Worm (Caenorhabditis elegans) whole organism, young adult: ENCODE data around the gene lpin-1.

Experiments used
- B0019.2 ChIP-seq: fragments of 200-800 bp; sonication (Bioruptor generic); conservative IDR thresholded peaks from 2 replicates; pipeline ENCODE4 v1.3.6; 2022; ENCODE audit warnings: missing genetic modification reagents, missing genetic modification characterization, missing compliant biosample characterization
- C06A6.2 ChIP-seq: fragments of 200-800 bp; sonication (Bioruptor generic); conservative IDR thresholded peaks from 2 replicates; pipeline ENCODE4 v1.3.6; 2022; ENCODE audit warnings: missing genetic modification characterization, missing compliant biosample characterization
- D2030.7 ChIP-seq: fragments of 200-800 bp; sonication (Bioruptor generic); IDR thresholded peaks from 2 replicates; pipeline ENCODE4 v1.3.6; 2022; ENCODE audit warnings: missing genetic modification reagents, missing genetic modification characterization, missing compliant biosample characterization
- F33H1.4 ChIP-seq: fragments of 200-800 bp; sonication (Bioruptor generic); IDR thresholded peaks from 2 replicates; pipeline ENCODE4 v1.3.6; 2022; ENCODE audit warnings: missing genetic modification reagents, missing genetic modification characterization, missing compliant biosample characterization
- F37B4.10 ChIP-seq: fragments of 200-800 bp; sonication (Bioruptor generic); IDR thresholded peaks from 2 replicates; pipeline ENCODE4 v1.3.6; 2022; ENCODE audit warnings: missing genetic modification characterization, missing compliant biosample characterization
- F52B5.7 ChIP-seq: sonication (generic microtip); optimal IDR thresholded peaks from 2 replicates; lab custom pipeline; 2016; ENCODE audit warnings: mild to moderate bottlenecking, missing genetic modification characterization, missing compliant biosample characterization
- F55B11.4 ChIP-seq: sonication (generic microtip); optimal IDR thresholded peaks from 2 replicates; lab custom pipeline; 2016; ENCODE audit warnings: missing compliant biosample characterization, missing genetic modification characterization, borderline replicate concordance; ENCODE audit not compliant: insufficient read depth
- K11D2.4 ChIP-seq: fragments of 200-800 bp; sonication (Bioruptor generic); IDR thresholded peaks from 2 replicates; pipeline ENCODE4 v1.3.6; 2022; ENCODE audit warnings: missing genetic modification reagents, missing genetic modification characterization, missing compliant biosample characterization
- Y67H2A.10 ChIP-seq: fragments of 200-800 bp; sonication (Bioruptor generic); conservative IDR thresholded peaks from 2 replicates; pipeline ENCODE4 v1.3.6; 2022; ENCODE audit warnings: missing genetic modification reagents, missing genetic modification characterization, missing compliant biosample characterization
- Y79H2A.3 ChIP-seq: fragments of 200-800 bp; sonication (Bioruptor generic); conservative IDR thresholded peaks from 2 replicates; pipeline ENCODE4 v1.3.6; 2022; ENCODE audit warnings: missing genetic modification reagents, missing genetic modification characterization, missing compliant biosample characterization
- Y95B8A.8 ChIP-seq: fragments of 200-800 bp; sonication (Bioruptor generic); IDR thresholded peaks from 2 replicates; pipeline ENCODE4 v1.3.6; 2022; ENCODE audit warnings: missing genetic modification reagents, missing genetic modification characterization, missing compliant biosample characterization
- akir-1 ChIP-seq: fragments of 200-800 bp; sonication (Bioruptor generic); optimal IDR thresholded peaks from 2 replicates; lab custom pipeline; 2018; ENCODE audit warnings: mild to moderate bottlenecking, missing genetic modification characterization, moderate library complexity, missing compliant biosample characterization
- aptf-2 ChIP-seq: fragments of 200-800 bp; sonication (Bioruptor generic); conservative IDR thresholded peaks from 2 replicates; pipeline ENCODE4 v1.3.6; 2022; ENCODE audit warnings: missing genetic modification reagents, missing genetic modification characterization, missing compliant biosample characterization
- attf-3 ChIP-seq: fragments of 200-800 bp; sonication (Bioruptor generic); conservative IDR thresholded peaks from 2 replicates; pipeline ENCODE4 v1.3.6; 2022; ENCODE audit warnings: missing genetic modification reagents, missing genetic modification characterization, missing compliant biosample characterization
- attf-5 ChIP-seq: fragments of 200-800 bp; sonication (Bioruptor generic); optimal IDR thresholded peaks from 2 replicates; lab custom pipeline; 2018; ENCODE audit warnings: mild to moderate bottlenecking, missing genetic modification characterization, missing compliant biosample characterization
- ccch-3 ChIP-seq: fragments of 200-800 bp; sonication (Bioruptor generic); optimal IDR thresholded peaks from 2 replicates; lab custom pipeline; 2018; ENCODE audit warnings: mild to moderate bottlenecking, missing genetic modification characterization, missing compliant biosample characterization
- cebp-1 ChIP-seq, 2 experiments: fragments of 200-800 bp in 1 of 2; sonication (Bioruptor generic) in 1 of 2; sonication (generic microtip) in 1 of 2; IDR thresholded peaks in 1 of 2; optimal IDR thresholded peaks in 1 of 2; 2 replicates each; pipeline versions ENCODE4 v1.3.6 to Lab custom; 2017 to 2022; ENCODE audit warnings: missing compliant biosample characterization in 2 of 2, missing genetic modification characterization in 2 of 2, mild to moderate bottlenecking in 1 of 2, missing genetic modification reagents in 1 of 2, moderate library complexity in 1 of 2
- cebp-2 ChIP-seq: fragments of 200-800 bp; sonication (Bioruptor generic); IDR thresholded peaks from 2 replicates; pipeline ENCODE4 v1.3.6; 2022; ENCODE audit warnings: missing genetic modification characterization, missing compliant biosample characterization
- ceh-58 ChIP-seq: fragments of 200-800 bp; sonication (Bioruptor generic); IDR thresholded peaks from 2 replicates; pipeline ENCODE4 v1.3.6; 2022; ENCODE audit warnings: missing genetic modification characterization, missing compliant biosample characterization
- ceh-79 ChIP-seq: sonication (generic microtip); optimal IDR thresholded peaks from 2 replicates; lab custom pipeline; 2017; ENCODE audit warnings: mild to moderate bottlenecking, missing genetic modification characterization, missing compliant biosample characterization
- ceh-91 ChIP-seq: fragments of 200-800 bp; sonication (Bioruptor generic); IDR thresholded peaks from 2 replicates; pipeline ENCODE4 v1.3.6; 2022; ENCODE audit warnings: missing genetic modification reagents, missing genetic modification characterization, missing compliant biosample characterization
- die-1 ChIP-seq: sonication (generic microtip); optimal IDR thresholded peaks from 2 replicates; lab custom pipeline; 2016; ENCODE audit warnings: missing genotype, mild to moderate bottlenecking, missing genetic modification characterization, missing compliant biosample characterization
- dpff-1 ChIP-seq: sonication (generic microtip); optimal IDR thresholded peaks from 2 replicates; lab custom pipeline; 2017; ENCODE audit warnings: mild to moderate bottlenecking, missing genetic modification characterization, missing compliant biosample characterization
- egl-44 ChIP-seq: fragments of 200-800 bp; sonication (Bioruptor generic); IDR thresholded peaks from 2 replicates; pipeline ENCODE4 v1.3.6; 2022; ENCODE audit warnings: missing genetic modification reagents, missing genetic modification characterization, missing compliant biosample characterization
- egrh-3 ChIP-seq: fragments of 200-800 bp; sonication (Bioruptor generic); IDR thresholded peaks from 2 replicates; pipeline ENCODE4 v1.3.6; 2022; ENCODE audit warnings: missing genetic modification reagents, missing genetic modification characterization, missing compliant biosample characterization
- hlh-12 ChIP-seq: sonication (generic microtip); optimal IDR thresholded peaks from 2 replicates; lab custom pipeline; 2016; ENCODE audit warnings: missing genetic modification characterization, missing compliant biosample characterization
- hsf-1 ChIP-seq: fragments of 200-800 bp; sonication (Bioruptor generic); IDR thresholded peaks from 2 replicates; pipeline ENCODE4 v1.3.6; 2022; ENCODE audit warnings: missing genetic modification reagents, missing genetic modification characterization, missing compliant biosample characterization
- lag-1 ChIP-seq: fragments of 200-800 bp; sonication (Bioruptor generic); IDR thresholded peaks from 2 replicates; pipeline ENCODE4 v1.3.6; 2022; ENCODE audit warnings: missing genetic modification reagents, missing genetic modification characterization, missing compliant biosample characterization
- lin-54 ChIP-seq: fragments of 200-800 bp; sonication (Bioruptor generic); optimal IDR thresholded peaks from 2 replicates; lab custom pipeline; 2018; ENCODE audit warnings: mild to moderate bottlenecking, missing genetic modification characterization, missing compliant biosample characterization
- madf-3 ChIP-seq: fragments of 200-800 bp; sonication (Bioruptor generic); IDR thresholded peaks from 2 replicates; pipeline ENCODE4 v1.3.6; 2022; ENCODE audit warnings: missing genetic modification reagents, missing genetic modification characterization, missing compliant biosample characterization
- madf-6 ChIP-seq: fragments of 200-800 bp; sonication (Bioruptor generic); IDR thresholded peaks from 2 replicates; pipeline ENCODE4 v1.3.6; 2022; ENCODE audit warnings: missing genetic modification reagents, missing genetic modification characterization, missing compliant biosample characterization
- madf-8 ChIP-seq: fragments of 200-800 bp; sonication (Bioruptor generic); conservative IDR thresholded peaks from 2 replicates; pipeline ENCODE4 v1.3.6; 2022; ENCODE audit warnings: missing genetic modification reagents, missing genetic modification characterization, missing compliant biosample characterization
- mcd-1 ChIP-seq: fragments of 200-800 bp; sonication (Bioruptor generic); IDR thresholded peaks from 2 replicates; pipeline ENCODE4 v1.3.6; 2022; ENCODE audit warnings: missing genetic modification reagents, missing genetic modification characterization, missing compliant biosample characterization
- nfya-2 ChIP-seq: fragments of 200-800 bp; sonication (Bioruptor generic); IDR thresholded peaks from 2 replicates; pipeline ENCODE4 v1.3.6; 2022; ENCODE audit warnings: missing genetic modification reagents, missing genetic modification characterization, missing compliant biosample characterization
- nfyb-1 ChIP-seq: fragments of 200-800 bp; sonication (Bioruptor generic); IDR thresholded peaks from 2 replicates; pipeline ENCODE4 v1.3.6; 2022; ENCODE audit warnings: missing genetic modification reagents, missing genetic modification characterization, missing compliant biosample characterization
- nhr-120 ChIP-seq: fragments of 200-800 bp; sonication (Bioruptor generic); IDR thresholded peaks from 2 replicates; pipeline ENCODE4 v1.3.6; 2022; ENCODE audit warnings: missing genetic modification characterization, missing compliant biosample characterization
- pbrm-1 ChIP-seq: fragments of 200-800 bp; sonication (Bioruptor generic); IDR thresholded peaks from 2 replicates; pipeline ENCODE4 v1.3.6; 2022; ENCODE audit warnings: missing genetic modification reagents, missing genetic modification characterization, missing compliant biosample characterization
- repo-1 ChIP-seq: sonication (generic microtip); optimal IDR thresholded peaks from 2 replicates; lab custom pipeline; 2017; ENCODE audit warnings: mild to moderate bottlenecking, missing genetic modification characterization, missing compliant biosample characterization
- sea-2 ChIP-seq: fragments of 200-800 bp; sonication (Bioruptor generic); IDR thresholded peaks from 2 replicates; pipeline ENCODE4 v1.3.6; 2022; ENCODE audit warnings: missing genetic modification characterization, missing compliant biosample characterization
- tbp1 ChIP-seq: fragments of 200-800 bp; sonication (Bioruptor generic); optimal IDR thresholded peaks from 2 replicates; lab custom pipeline; 2018; ENCODE audit warnings: mild to moderate bottlenecking, missing genetic modification characterization, missing compliant biosample characterization
- zfh-2 ChIP-seq: fragments of 200-800 bp; sonication (Bioruptor generic); conservative IDR thresholded peaks from 2 replicates; pipeline ENCODE4 v1.3.6; 2022; ENCODE audit warnings: missing genetic modification reagents, missing genetic modification characterization, missing compliant biosample characterization
- ztf-25 ChIP-seq: fragments of 200-800 bp; sonication (Bioruptor generic); IDR thresholded peaks from 2 replicates; pipeline ENCODE4 v1.3.6; 2022; ENCODE audit warnings: missing genetic modification reagents, missing genetic modification characterization, missing compliant biosample characterization
- ztf-28 ChIP-seq: fragments of 200-800 bp; sonication (Bioruptor generic); IDR thresholded peaks from 2 replicates; pipeline ENCODE4 v1.3.6; 2022; ENCODE audit warnings: missing genetic modification reagents, missing genetic modification characterization, missing compliant biosample characterization

The lpin-1 gene

DNA sequence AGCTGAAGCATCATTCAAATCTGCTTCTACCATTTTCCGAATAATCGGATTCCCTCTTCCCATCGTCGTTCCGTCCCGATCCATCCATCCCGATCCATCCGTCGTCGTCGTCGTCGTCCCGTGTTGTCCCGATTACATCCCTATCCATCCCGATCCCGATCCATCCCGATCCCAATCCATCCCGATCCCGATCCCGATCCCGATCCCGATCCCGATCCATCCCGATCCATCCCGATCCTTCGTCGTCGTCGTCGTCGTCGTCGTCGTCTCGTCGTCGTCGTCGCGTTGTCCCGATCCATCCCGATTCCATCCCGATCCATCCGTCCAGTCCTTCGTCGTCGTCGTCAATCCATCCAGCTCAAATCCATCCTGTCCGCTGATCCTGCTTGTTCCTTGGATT, 6.7 kb downstream of the lpin-1 start (continued):
- 0 out of 2 replicates have a peak, but pooled peaks have one; percentile 9 for TF ChIP-seq mcd-1

DNA sequence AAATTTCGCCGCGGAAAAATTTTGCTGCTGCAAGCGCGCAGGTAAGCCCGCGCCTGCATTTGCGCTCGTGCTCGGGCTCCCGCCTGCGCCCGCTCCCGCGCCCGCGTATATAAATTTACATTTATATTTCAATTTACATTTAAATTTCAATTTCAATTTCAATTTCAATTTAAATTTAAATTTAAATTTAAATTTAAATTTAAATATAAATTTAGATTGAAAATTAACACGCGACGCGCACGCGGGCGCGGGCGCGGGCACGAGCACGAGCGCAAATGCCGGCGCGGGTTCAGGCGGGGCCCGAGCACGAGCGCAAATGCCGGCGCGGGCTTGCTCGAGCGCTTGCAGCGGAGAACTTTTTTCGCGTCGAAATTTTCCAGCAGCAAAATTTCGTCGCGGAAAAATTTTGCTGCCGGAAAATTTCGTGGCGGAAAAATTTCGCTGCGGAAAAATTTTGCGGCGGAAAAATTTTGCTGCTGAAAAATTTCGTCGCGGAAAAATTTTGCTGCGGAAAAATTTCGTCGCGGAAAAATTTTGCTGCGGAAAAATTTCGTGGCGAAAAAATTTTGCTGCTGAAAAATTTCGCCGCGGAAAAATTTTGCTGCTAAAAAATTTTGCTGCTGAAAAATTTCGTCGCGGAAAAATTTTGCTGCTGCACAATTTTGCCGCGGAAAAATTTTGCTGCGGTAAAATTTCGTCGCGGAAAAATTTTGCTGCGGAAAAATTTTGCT, 7.9 kb downstream of the lpin-1 start:
- peak; percentile 74; the same call in 1 of the 2 replicates for TF ChIP-seq ztf-25 (GFP tag; lab: Robert Waterston, UW)
- TF ChIP-seq Y67H2A.10 (GFP tag; lab: Robert Waterston, UW) = peak; percentile 5; the same call in 1 of the 2 replicates
- TF ChIP-seq ceh-58 (GFP tag; lab: Robert Waterston, UW) = 0 out of 2 replicates have a peak, but pooled peaks have one; percentile 4
- TF ChIP-seq attf-5 (GFP tag; lab: Kevin White, UChicago) = peak; percentile 22
- peak; percentile 81 for TF ChIP-seq madf-3 (GFP tag; lab: Robert Waterston, UW)
- TF ChIP-seq attf-3 (GFP tag; lab: Robert Waterston, UW) = peak; percentile 27; the same call in 1 of the 2 replicates
- TF ChIP-seq C06A6.2 (GFP tag; lab: Robert Waterston, UW) = peak; percentile 38; the same call in 1 of the 2 replicates
- TF ChIP-seq nfyb-1 (GFP tag; lab: Robert Waterston, UW) = 0 out of 2 replicates have a peak, but pooled peaks have one; percentile 36
- no peak for TF ChIP-seq F52B5.7 (tag; lab: Kevin White, UChicago)
- TF ChIP-seq cebp-1 (GFP tag; IDR thresholded peaks at IDR 0.05; lab: Robert Waterston, UW) = peak; percentile 30; the same call in 1 of the 2 replicates
- no peak for TF ChIP-seq cebp-1 (tag; optimal IDR thresholded peaks at IDR 0.05; lab: Kevin White, UChicago)
- no peak for TF ChIP-seq hlh-12 (tag; lab: Kevin White, UChicago)
- peak; percentile 22 for TF ChIP-seq die-1
- TF ChIP-seq ztf-28 (GFP tag; lab: Robert Waterston, UW) = 0 out of 2 replicates have a peak, but pooled peaks have one; percentile 68
- TF ChIP-seq nfya-2 = 0 out of 2 replicates have a peak, but pooled peaks have one; percentile 71
- peak; percentile 30 for TF ChIP-seq D2030.7
- peak; percentile 87; the same call in 1 of the 2 replicates for TF ChIP-seq nhr-120 (GFP tag; lab: Robert Waterston, UW)
- TF ChIP-seq ceh-79 (tag; lab: Kevin White, UChicago) = no peak
- no peak for TF ChIP-seq dpff-1 (tag; lab: Kevin White, UChicago)
- TF ChIP-seq lag-1 (GFP tag; lab: Robert Waterston, UW) = peak; percentile 20; the same call in 1 of the 2 replicates
- TF ChIP-seq lin-54 (GFP tag; lab: Kevin White, UChicago) = peak; percentile 3
- no peak for TF ChIP-seq repo-1 (tag; lab: Kevin White, UChicago)
- TF ChIP-seq cebp-2 (GFP tag; lab: Robert Waterston, UW) = peak; percentile 91
- TF ChIP-seq Y79H2A.3 (GFP tag; lab: Robert Waterston, UW) = 0 out of 2 replicates have a peak, but pooled peaks have one; percentile 9
- TF ChIP-seq F33H1.4 (GFP tag; lab: Robert Waterston, UW) = peak; percentile 5; the same call in 1 of the 2 replicates
- peak; percentile 90 for TF ChIP-seq akir-1 (GFP tag; lab: Kevin White, UChicago)
- TF ChIP-seq madf-8 (GFP tag; lab: Robert Waterston, UW) = peak; percentile 43
- TF ChIP-seq madf-6 = peak; percentile 55; the same call in 1 of the 2 replicates
- TF ChIP-seq egl-44 (GFP tag; lab: Robert Waterston, UW) = 0 out of 2 replicates have a peak, but pooled peaks have one; percentile 15
- TF ChIP-seq F55B11.4 (tag; lab: Kevin White, UChicago) = no peak
- 0 out of 2 replicates have a peak, but pooled peaks have one; percentile 6 for TF ChIP-seq pbrm-1 (GFP tag; lab: Robert Waterston, UW)
- peak; percentile 100 for TF ChIP-seq egrh-3 (GFP tag; lab: Robert Waterston, UW)
- peak; percentile 77; the same call in 1 of the 2 replicates for TF ChIP-seq zfh-2 (GFP tag; lab: Robert Waterston, UW)
- TF ChIP-seq Y95B8A.8 = 0 out of 2 replicates have a peak, but pooled peaks have one; percentile 74
- TF ChIP-seq mcd-1 = peak; percentile 90
- no peak for TF ChIP-seq ccch-3 (GFP tag; lab: Kevin White, UChicago)
- 0 out of 2 replicates have a peak, but pooled peaks have one; percentile 81 for TF ChIP-seq sea-2 (GFP tag; lab: Robert Waterston, UW)
- peak; percentile 12; the same call in 1 of the 2 replicates for TF ChIP-seq hsf-1 (GFP tag; lab: Robert Waterston, UW)
- no peak for TF ChIP-seq F37B4.10 (GFP tag; lab: Robert Waterston, UW)
- TF ChIP-seq K11D2.4 (GFP tag; lab: Robert Waterston, UW) = peak; percentile 68; the same call in 1 of the 2 replicates
- peak; percentile 32; the same call in 1 of the 2 replicates for TF ChIP-seq ceh-91 (GFP tag; lab: Robert Waterston, UW)
- TF ChIP-seq aptf-2 (GFP tag; lab: Robert Waterston, UW) = 0 out of 2 replicates have a peak, but pooled peaks have one; percentile 22
- no peak for TF ChIP-seq tbp1
- TF ChIP-seq B0019.2 (GFP tag; lab: Robert Waterston, UW) = peak; percentile 75
